Worm (Caenorhabditis elegans): ENCODE results near the gene cee-1.

ce11 chrIII:4944213-4944612, 31.7 kb downstream of the cee-1 start, which contains the start of gene ntl-9:
- TF ChIP-seq elt-1 (tag; optimal IDR thresholded peaks at IDR 0.05; ENCODE audit: borderline replicate concordance, insufficient read depth) (no peak), snpc-4 (tag; optimal IDR thresholded peaks at IDR 0.05) (no peak), nhr-76 (tag; optimal IDR thresholded peaks at IDR 0.05) (no peak), unc-39 (tag; optimal IDR thresholded peaks at IDR 0.05) (no peak), lsy-2 (tag; optimal IDR thresholded peaks at IDR 0.05) (no peak), nhr-12 (tag; optimal IDR thresholded peaks at IDR 0.05) (no peak), cnd-1 (tag; optimal IDR thresholded peaks at IDR 0.05) (no peak), unc-62 (GFP tag; optimal IDR thresholded peaks at IDR 0.05) (no peak), lin-13 (tag; optimal IDR thresholded peaks at IDR 0.05) (no peak), ces-1 (GFP tag; optimal IDR thresholded peaks at IDR 0.05) (no peak), mep-1 (tag; optimal IDR thresholded peaks at IDR 0.05) (no peak), nhr-28 (tag; optimal IDR thresholded peaks at IDR 0.05) (no peak), zip-8 (tag; optimal IDR thresholded peaks at IDR 0.05) (no peak), ztf-11 (tag; optimal IDR thresholded peaks at IDR 0.05) (no peak)

All from whole organism, mixed stage, embryonic.